Worm (Caenorhabditis elegans) whole organism, young adult: Measurements from ENCODE around the gene C16C10.4.

Experiments
- C17E4.6 ChIP-seq: fragments of 200-800 bp; sonication (Bioruptor generic); IDR thresholded peaks from 2 replicates; pipeline ENCODE4 v1.3.6; 2022; ENCODE audit warnings: missing genetic modification reagents, missing genetic modification characterization, missing compliant biosample characterization
- D2030.7 ChIP-seq: fragments of 200-800 bp; sonication (Bioruptor generic); IDR thresholded peaks from 2 replicates; pipeline ENCODE4 v1.3.6; 2022; ENCODE audit warnings: missing genetic modification reagents, missing genetic modification characterization, missing compliant biosample characterization
- F10E7.11 ChIP-seq: sonication (generic microtip); optimal IDR thresholded peaks from 2 replicates; lab custom pipeline; 2017; ENCODE audit warnings: mild to moderate bottlenecking, missing genetic modification characterization, moderate library complexity, missing compliant biosample characterization
- F39B2.1 ChIP-seq: fragments of 200-800 bp; sonication (Bioruptor generic); IDR thresholded peaks from 2 replicates; pipeline ENCODE4 v1.3.6; 2022; ENCODE audit warnings: missing genetic modification reagents, missing genetic modification characterization, missing compliant biosample characterization
- F49E8.2 ChIP-seq: sonication (generic microtip); optimal IDR thresholded peaks from 3 replicates; lab custom pipeline; 2017; ENCODE audit warnings: missing genetic modification characterization, mild to moderate bottlenecking, missing compliant biosample characterization, antibody characterized with exemption, moderate library complexity; ENCODE audit not compliant: insufficient read depth
- K11D2.4 ChIP-seq: fragments of 200-800 bp; sonication (Bioruptor generic); IDR thresholded peaks from 2 replicates; pipeline ENCODE4 v1.3.6; 2022; ENCODE audit warnings: missing genetic modification reagents, missing genetic modification characterization, missing compliant biosample characterization
- K12H6.12 ChIP-seq: fragments of 200-800 bp; sonication (Bioruptor generic); optimal IDR thresholded peaks from 2 replicates; lab custom pipeline; 2018; ENCODE audit warnings: mild to moderate bottlenecking, missing genetic modification characterization, missing compliant biosample characterization
- Y53F4B.3 ChIP-seq: fragments of 200-800 bp; sonication (Bioruptor generic); IDR thresholded peaks from 2 replicates; pipeline ENCODE4 v1.3.6; 2022; ENCODE audit warnings: missing genetic modification reagents, missing genetic modification characterization, missing compliant biosample characterization
- Y79H2A.3 ChIP-seq: fragments of 200-800 bp; sonication (Bioruptor generic); conservative IDR thresholded peaks from 2 replicates; pipeline ENCODE4 v1.3.6; 2022; ENCODE audit warnings: missing genetic modification reagents, missing genetic modification characterization, missing compliant biosample characterization
- ama-1 ChIP-seq, 3 experiments: fragments of 150-350 bp in 1 of 3; sonication (generic microtip) in 2 of 3; optimal IDR thresholded peaks; 2 replicates each; lab custom pipeline; 2014 to 2018; ENCODE audit warnings: missing biosample characterization in 2 of 3, missing genetic modification characterization in 2 of 3, missing genetic modification reagents in 2 of 3
- aptf-3 ChIP-seq: fragments of 200-800 bp; sonication (Bioruptor generic); IDR thresholded peaks from 2 replicates; pipeline ENCODE4 v1.3.6; 2022; ENCODE audit warnings: missing genetic modification characterization, missing compliant biosample characterization
- bed-1 ChIP-seq: fragments of 200-800 bp; sonication (Bioruptor generic); IDR thresholded peaks from 2 replicates; pipeline ENCODE4 v1.3.6; 2022; ENCODE audit warnings: missing genetic modification reagents, missing genetic modification characterization, missing compliant biosample characterization
- bed-2 ChIP-seq: fragments of 200-800 bp; sonication (Bioruptor generic); IDR thresholded peaks from 2 replicates; pipeline ENCODE4 v1.3.6; 2022; ENCODE audit warnings: missing genetic modification reagents, missing genetic modification characterization, missing compliant biosample characterization
- dpff-1 ChIP-seq: sonication (generic microtip); optimal IDR thresholded peaks from 2 replicates; lab custom pipeline; 2017; ENCODE audit warnings: mild to moderate bottlenecking, missing genetic modification characterization, missing compliant biosample characterization
- egl-44 ChIP-seq: fragments of 200-800 bp; sonication (Bioruptor generic); IDR thresholded peaks from 2 replicates; pipeline ENCODE4 v1.3.6; 2022; ENCODE audit warnings: missing genetic modification reagents, missing genetic modification characterization, missing compliant biosample characterization
- hlh-12 ChIP-seq: sonication (generic microtip); optimal IDR thresholded peaks from 2 replicates; lab custom pipeline; 2016; ENCODE audit warnings: missing genetic modification characterization, missing compliant biosample characterization
- hmg-20 ChIP-seq: fragments of 200-800 bp; sonication (Bioruptor generic); IDR thresholded peaks from 2 replicates; pipeline ENCODE4 v1.3.6; 2022; ENCODE audit warnings: missing genetic modification reagents, missing genetic modification characterization, missing compliant biosample characterization
- hsf-1 ChIP-seq: fragments of 200-800 bp; sonication (Bioruptor generic); IDR thresholded peaks from 2 replicates; pipeline ENCODE4 v1.3.6; 2022; ENCODE audit warnings: missing genetic modification reagents, missing genetic modification characterization, missing compliant biosample characterization
- let-526 ChIP-seq: fragments of 200-800 bp; sonication (Bioruptor generic); IDR thresholded peaks from 2 replicates; pipeline ENCODE4 v1.3.6; 2022; ENCODE audit warnings: missing genetic modification reagents, missing genetic modification characterization, missing compliant biosample characterization
- let-607 ChIP-seq, 2 experiments: fragments of 200-800 bp in 1 of 2; sonication (Bioruptor generic) in 1 of 2; sonication (generic microtip) in 1 of 2; optimal IDR thresholded peaks; 2 replicates each; lab custom pipeline; 2016 to 2018; ENCODE audit warnings: mild to moderate bottlenecking in 2 of 2, missing compliant biosample characterization in 2 of 2, missing genetic modification characterization in 2 of 2, moderate library complexity in 2 of 2, missing genotype in 1 of 2
- lsl-1 ChIP-seq: fragments of 200-800 bp; sonication (Bioruptor generic); optimal IDR thresholded peaks from 2 replicates; lab custom pipeline; 2018; ENCODE audit warnings: mild to moderate bottlenecking, missing genetic modification characterization, moderate library complexity, missing compliant biosample characterization
- madf-6 ChIP-seq: fragments of 200-800 bp; sonication (Bioruptor generic); IDR thresholded peaks from 2 replicates; pipeline ENCODE4 v1.3.6; 2022; ENCODE audit warnings: missing genetic modification reagents, missing genetic modification characterization, missing compliant biosample characterization
- nhr-80 ChIP-seq: sonication (generic microtip); optimal IDR thresholded peaks from 2 replicates; lab custom pipeline; 2016; ENCODE audit warnings: missing genetic modification characterization, missing compliant biosample characterization
- pbrm-1 ChIP-seq: fragments of 200-800 bp; sonication (Bioruptor generic); IDR thresholded peaks from 2 replicates; pipeline ENCODE4 v1.3.6; 2022; ENCODE audit warnings: missing genetic modification reagents, missing genetic modification characterization, missing compliant biosample characterization
- snpc-1.3 ChIP-seq: sonication (generic microtip); optimal IDR thresholded peaks from 2 replicates; lab custom pipeline; 2017; ENCODE audit warnings: missing genetic modification characterization, mild to moderate bottlenecking, missing compliant biosample characterization, antibody characterized with exemption, moderate library complexity, missing genotype, missing genetic modification reagents; ENCODE audit not compliant: insufficient read depth
- snpc-4 ChIP-seq, 5 experiments: fragments of 150-350 bp in 1 of 5; sonication (generic microtip) in 4 of 5; optimal IDR thresholded peaks; 2 replicates each; lab custom pipeline; 2014 to 2018; ENCODE audit warnings: missing genetic modification characterization in 5 of 5, missing biosample characterization in 3 of 5, antibody characterized with exemption in 2 of 5, mild to moderate bottlenecking in 2 of 5, missing compliant biosample characterization in 2 of 5, missing genotype in 2 of 5, moderate library complexity in 2 of 5, missing genetic modification reagents in 1 of 5
- sptf-2 ChIP-seq: fragments of 200-800 bp; sonication (Bioruptor generic); optimal IDR thresholded peaks from 2 replicates; lab custom pipeline; 2018; ENCODE audit warnings: mild to moderate bottlenecking, missing genetic modification characterization, missing compliant biosample characterization
- tbx-9 ChIP-seq: sonication (generic microtip); optimal IDR thresholded peaks from 2 replicates; lab custom pipeline; 2016; ENCODE audit warnings: borderline replicate concordance, missing genetic modification characterization, inconsistent platforms, missing compliant biosample characterization
- xnd-1 ChIP-seq: sonication (generic microtip); optimal IDR thresholded peaks from 2 replicates; lab custom pipeline; 2016; ENCODE audit warnings: missing genotype, missing genetic modification reagents, missing genetic modification characterization, missing compliant biosample characterization

Gene C16C10.4

ce11 chrIII:4176109-4176596 is 5.0 kb downstream of the C16C10.4 start, which contains the start of the genes hrde-1 and C16C10.13 (continued):
- no peak for TF ChIP-seq tbx-9 (tag; lab: Kevin White, UChicago)

ce11 chrIII:4178564-4178963 is 7.4 kb downstream of the C16C10.4 start, which contains the start of gene C16C10.2:
C16C10.2 (minus strand) TSS chrIII:4178664.
- 0 out of 2 replicates have a peak, but pooled peaks have one; percentile 27 for TF ChIP-seq hsf-1 (GFP tag; lab: Robert Waterston, UW)
- no peak for TF ChIP-seq hmg-20
- TF ChIP-seq, all 124 proteins: peak for 1

- TF ChIP-seq bed-1 (GFP tag; lab: Robert Waterston, UW) (no peak), let-526 (GFP tag; lab: Robert Waterston, UW) (no peak), aptf-3 (GFP tag; lab: Robert Waterston, UW) (0 out of 2 replicates have a peak, but pooled peaks have one; percentile 20), F39B2.1 (GFP tag; lab: Robert Waterston, UW) (no peak)
Observed at ce11 chrIII:4181338-4181737, 10.2 kb downstream of the C16C10.4 start, which contains the start of gene C16C10.1. C16C10.1 (minus strand) TSS chrIII:4181438.

ce11 chrIII:4186751-4187309 is 15.7 kb downstream of the C16C10.4 start, which contains the start of gene lars-1:
lars-1 (minus strand) TSS chrIII:4186801.
- TF ChIP-seq let-607 (tag; optimal IDR thresholded peaks at IDR 0.05; lab: Kevin White, UChicago), result peak; percentile 87 to 92
- no peak for TF ChIP-seq bed-2 (GFP tag; lab: Robert Waterston, UW)
- TF ChIP-seq snpc-4 (GFP tag; optimal IDR thresholded peaks at IDR 0.05; lab: Kevin White, UChicago), result no peak
- no peak for TF ChIP-seq snpc-4 (tag; optimal IDR thresholded peaks at IDR 0.05; lab: Kevin White, UChicago)
- TF ChIP-seq nhr-80 (tag; lab: Kevin White, UChicago), result peak; percentile 48
- no peak for TF ChIP-seq sptf-2 (GFP tag; lab: Kevin White, UChicago)
- no peak for TF ChIP-seq let-526 (GFP tag; lab: Robert Waterston, UW)
- no peak for TF ChIP-seq madf-6
- no peak for TF ChIP-seq bed-1 (GFP tag; lab: Robert Waterston, UW)
- TF ChIP-seq F39B2.1 (GFP tag; lab: Robert Waterston, UW), result no peak
- no peak for TF ChIP-seq ama-1 (optimal IDR thresholded peaks at IDR 0.05; lab: Kevin White, UChicago)
- no peak for TF ChIP-seq ama-1 (GFP tag; optimal IDR thresholded peaks at IDR 0.05; lab: Kevin White, UChicago)
- TF ChIP-seq lsl-1 (GFP tag; lab: Kevin White, UChicago), result no peak
- no peak for TF ChIP-seq Y79H2A.3 (GFP tag; lab: Robert Waterston, UW)
- no peak for TF ChIP-seq dpff-1
- no peak for TF ChIP-seq xnd-1 (tag; lab: Kevin White, UChicago)

ce11 chrIII:4187845-4188244 is 16.7 kb downstream of the C16C10.4 start, which contains the start of gene R74.2:
R74.2 (plus strand) TSS chrIII:4188160.
- TF ChIP-seq egl-44 (no peak), hlh-12 (no peak), K11D2.4 (GFP tag; lab: Robert Waterston, UW) (no peak), C17E4.6 (GFP tag; lab: Robert Waterston, UW) (no peak), let-526 (GFP tag; lab: Robert Waterston, UW) (no peak), K12H6.12 (no peak), Y53F4B.3 (GFP tag; lab: Robert Waterston, UW) (no peak), D2030.7 (no peak), snpc-1.3 (no peak), pbrm-1 (no peak), nhr-80 (tag; lab: Kevin White, UChicago) (no peak), F10E7.11 (tag; lab: Kevin White, UChicago) (no peak), F49E8.2 (tag; lab: Kevin White, UChicago) (no peak)
- TF ChIP-seq, all 124 proteins: peak for 0
